Worm (Caenorhabditis elegans) whole organism, L4/young adult: ENCODE measurements around the gene Y51H7C.41.

Experiments used
- W03F9.2 ChIP-seq: fragments of 150-350 bp; optimal IDR thresholded peaks from 2 replicates; lab custom pipeline; 2014; ENCODE audit warnings: missing biosample characterization, missing genetic modification characterization
- him-1 ChIP-seq: sonication (generic microtip); optimal IDR thresholded peaks from 2 replicates; lab custom pipeline; 2016; ENCODE audit warnings: missing genotype, missing genetic modification reagents, missing genetic modification characterization, missing compliant biosample characterization

DNA sequence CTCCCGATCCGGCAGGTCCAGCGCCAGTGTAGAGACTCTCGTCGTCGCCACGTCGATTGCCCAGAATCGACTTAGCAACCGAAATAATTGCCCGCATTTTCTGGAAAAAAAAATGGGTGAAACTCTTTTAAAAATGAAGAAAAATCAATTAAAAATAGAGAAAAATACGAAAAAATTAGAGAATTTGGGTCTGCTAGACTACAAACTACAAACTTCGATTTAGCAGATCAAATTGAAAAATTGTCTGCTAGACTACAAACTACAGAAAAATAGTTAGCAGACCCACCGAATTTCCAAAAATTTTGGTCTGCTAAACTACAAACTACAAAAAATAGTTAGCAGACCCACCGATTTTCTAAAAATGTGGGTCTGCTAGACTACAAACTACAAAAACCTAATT lies 28.2 kb upstream of the Y51H7C.41 start, which contains the start of gene rog-1:
- TF ChIP-seq him-1 (tag; lab: Kevin White, UChicago): no peak
- no peak for TF ChIP-seq W03F9.2 (tag; lab: Kevin White, UChicago)
